Fruit fly (Drosophila melanogaster) Kc167 (cell line): ENCODE measurements around the gene Acbp1.

Experiments used
- Myc ChIP-seq: fragments of >200 bp; optimal IDR thresholded peaks from 2 replicates; lab custom pipeline; 2017; ENCODE audit warnings: missing external identifiers
- Sin3A ChIP-seq: fragments of >200 bp; optimal IDR thresholded peaks from 2 replicates; lab custom pipeline; 2018; ENCODE audit warnings: missing external identifiers
- h ChIP-seq: fragments of >200 bp; optimal IDR thresholded peaks from 3 replicates; lab custom pipeline; 2018; ENCODE audit warnings: missing external identifiers
- insv ChIP-seq: fragments of >200 bp; optimal IDR thresholded peaks from 3 replicates; lab custom pipeline; 2018; ENCODE audit warnings: missing external identifiers
- psq ChIP-seq: fragments of >200 bp; optimal IDR thresholded peaks from 2 replicates; lab custom pipeline; 2017; ENCODE audit warnings: missing external identifiers
- ttk ChIP-seq: sonication (Bioruptor generic); optimal IDR thresholded peaks from 2 replicates; lab custom pipeline; 2017; ENCODE audit warnings: missing external identifiers

Gene Acbp1

DNA sequence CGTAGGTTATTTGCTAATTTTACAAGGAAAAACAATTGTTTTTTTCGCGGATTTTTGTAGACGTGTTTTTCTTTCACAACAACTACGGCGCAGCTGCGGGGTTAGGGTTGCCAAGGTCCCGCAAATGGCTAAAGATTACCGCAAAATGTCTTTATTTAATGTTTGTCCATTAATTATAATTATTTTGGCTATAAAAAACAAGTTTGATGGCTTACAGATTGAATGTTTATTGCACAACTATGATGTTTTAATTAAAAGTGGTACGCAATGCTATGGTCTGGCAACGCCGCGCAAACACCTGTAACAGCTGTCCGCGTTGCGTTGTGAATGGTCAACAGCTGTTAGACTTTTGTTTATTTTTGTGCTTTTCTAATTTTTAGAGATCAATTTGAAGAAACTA lies 5.6 kb downstream of the Acbp1 start:
- TF ChIP-seq ttk (lab: Kevin White, UChicago) (no peak), psq (no peak), insv (lab: Kevin White, UChicago) (no peak), h (lab: Kevin White, UChicago) (no peak), Sin3A (lab: Kevin White, UChicago) (no peak), Myc (lab: Kevin White, UChicago) (no peak)

DNA sequence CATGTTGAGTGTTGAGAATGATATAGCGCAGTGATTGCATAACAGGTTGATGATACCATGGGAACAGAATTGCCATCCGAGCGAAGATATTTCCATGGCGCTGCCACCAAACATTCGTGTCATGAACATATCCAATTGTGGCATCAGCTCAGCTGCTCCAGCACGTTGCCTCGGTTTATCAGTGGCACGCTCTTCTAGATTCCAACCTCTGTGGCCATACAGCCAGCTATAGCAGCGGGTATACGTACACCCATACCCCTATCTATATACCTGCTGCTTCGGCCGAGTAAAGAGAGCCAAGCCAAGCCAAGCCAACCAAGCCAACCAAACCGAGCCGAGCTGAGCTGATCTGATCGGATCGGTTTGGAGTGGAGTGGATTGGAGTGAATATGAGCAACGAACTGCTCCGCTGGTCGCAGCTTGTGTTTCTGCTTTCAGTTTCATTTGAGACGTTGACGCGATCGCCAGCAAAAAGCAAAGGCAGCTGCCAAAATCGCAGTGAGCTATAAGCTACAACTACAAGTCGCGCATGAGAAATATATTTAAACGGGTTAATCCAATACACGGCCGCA lies 13.7 kb downstream of the Acbp1 start:
- TF ChIP-seq Sin3A (lab: Kevin White, UChicago) (no peak), Myc (lab: Kevin White, UChicago) (no peak), psq (no peak), insv (lab: Kevin White, UChicago) (no peak), h (lab: Kevin White, UChicago) (no peak), ttk (lab: Kevin White, UChicago) (no peak)

DNA sequence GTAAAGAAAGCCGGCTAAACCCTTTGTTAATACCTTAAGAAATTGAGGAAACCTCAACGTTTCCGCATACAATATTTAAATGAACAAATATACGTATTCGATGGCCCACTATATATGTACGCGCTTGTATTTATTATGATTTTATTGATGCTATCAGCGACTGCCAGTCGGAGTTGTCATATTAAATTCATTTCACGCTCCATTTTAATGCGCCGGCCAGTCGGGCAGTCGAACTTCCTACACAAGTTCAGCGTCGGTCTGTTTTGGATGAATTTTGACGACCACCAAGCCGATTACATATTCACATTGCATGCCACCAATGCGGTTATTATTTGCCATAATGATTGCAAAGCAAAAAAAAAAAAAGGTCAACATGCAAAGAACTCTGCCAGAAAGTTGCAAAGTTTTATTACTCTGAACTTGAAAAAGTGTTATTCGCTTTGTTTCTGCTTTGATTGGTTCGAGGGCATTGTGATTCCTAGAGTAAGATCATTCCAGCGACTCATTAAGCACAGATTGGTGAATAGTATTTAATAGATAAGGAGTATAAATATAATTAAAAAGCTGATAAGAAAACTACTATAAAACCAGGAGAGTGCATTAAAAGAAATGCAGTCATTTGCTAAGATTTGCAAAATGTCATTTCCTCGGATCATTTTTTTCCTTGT lies 15.1 kb downstream of the Acbp1 start, which contains the start of gene CG31606:
CG31606 (plus strand) TSS at position 618 of the 668 bp plus-strand sequence.
- TF ChIP-seq Myc (lab: Kevin White, UChicago) (no peak), psq (no peak), ttk (lab: Kevin White, UChicago) (no peak), h (lab: Kevin White, UChicago) (no peak), Sin3A (lab: Kevin White, UChicago) (no peak)

DNA sequence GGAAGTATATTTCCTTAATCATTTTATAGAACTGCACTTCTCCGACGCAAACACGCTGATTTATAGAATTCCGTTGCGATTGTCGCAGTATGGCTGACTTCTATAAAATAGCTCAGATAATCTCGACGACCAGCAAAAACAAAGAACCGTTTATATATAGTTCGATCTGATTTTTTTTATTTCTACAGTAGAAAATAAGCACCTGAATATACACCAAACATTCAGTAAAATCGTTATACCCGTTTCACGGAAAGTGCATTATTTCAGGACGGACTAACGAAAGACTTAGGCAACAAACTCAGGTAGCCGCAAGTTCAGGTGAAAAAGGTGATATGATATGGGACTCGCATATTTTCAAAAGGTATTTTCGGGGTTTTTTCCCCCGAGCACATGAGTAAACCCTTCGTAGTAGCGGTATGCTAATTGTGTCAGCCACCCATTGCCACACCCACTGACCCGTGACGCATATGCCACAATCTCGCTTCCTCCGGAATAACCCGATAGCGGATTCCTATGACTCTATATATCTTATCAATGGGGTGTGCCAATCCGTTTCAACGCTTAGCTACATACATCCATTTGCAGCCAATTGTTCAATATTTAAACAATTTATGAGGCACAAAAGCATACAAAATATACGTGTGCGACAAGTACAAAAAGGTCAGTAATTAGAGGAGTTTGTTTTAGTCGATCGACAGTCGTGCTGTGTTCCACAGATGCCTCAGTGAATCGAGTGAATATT lies 17.0 kb downstream of the Acbp1 start, which contains the start of the genes CG42763 and CG43394:
CG42763 (minus strand) TSS at position 41 of the 742 bp plus-strand sequence.
CG43394 (plus strand) TSS at position 692 of the 742 bp plus-strand sequence.
- no peak for TF ChIP-seq Sin3A (lab: Kevin White, UChicago)
- TF ChIP-seq psq: no peak
- TF ChIP-seq h (lab: Kevin White, UChicago): no peak
- no peak for TF ChIP-seq ttk (lab: Kevin White, UChicago)
- no peak for TF ChIP-seq insv (lab: Kevin White, UChicago)
- no peak for TF ChIP-seq Myc (lab: Kevin White, UChicago)

DNA sequence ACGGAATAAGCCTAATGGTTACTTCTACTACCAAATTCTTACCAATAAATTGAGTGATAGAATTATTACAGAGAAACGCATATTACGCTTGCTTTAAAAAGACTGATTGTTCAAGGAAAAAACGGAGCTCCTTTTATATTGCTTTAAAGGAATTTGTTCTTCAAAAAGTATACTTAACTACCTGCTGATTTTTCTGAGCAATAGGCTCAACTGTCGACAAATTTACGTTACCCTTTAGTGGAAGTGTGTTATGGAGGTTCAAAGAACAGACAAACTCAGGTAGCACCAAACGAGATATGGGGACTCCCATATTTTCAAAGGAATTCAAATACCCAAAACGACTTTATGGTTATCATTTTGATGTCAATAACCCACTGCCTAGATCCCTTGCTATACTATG lies 18.3 kb downstream of the Acbp1 start, which contains the start of gene CG42762:
CG42762 (minus strand) TSS at position 101 of the 400 bp plus-strand sequence.
- TF ChIP-seq insv (lab: Kevin White, UChicago) (no peak), Sin3A (lab: Kevin White, UChicago) (no peak), ttk (lab: Kevin White, UChicago) (no peak), psq (no peak), Myc (lab: Kevin White, UChicago) (no peak), h (lab: Kevin White, UChicago) (no peak)

DNA sequence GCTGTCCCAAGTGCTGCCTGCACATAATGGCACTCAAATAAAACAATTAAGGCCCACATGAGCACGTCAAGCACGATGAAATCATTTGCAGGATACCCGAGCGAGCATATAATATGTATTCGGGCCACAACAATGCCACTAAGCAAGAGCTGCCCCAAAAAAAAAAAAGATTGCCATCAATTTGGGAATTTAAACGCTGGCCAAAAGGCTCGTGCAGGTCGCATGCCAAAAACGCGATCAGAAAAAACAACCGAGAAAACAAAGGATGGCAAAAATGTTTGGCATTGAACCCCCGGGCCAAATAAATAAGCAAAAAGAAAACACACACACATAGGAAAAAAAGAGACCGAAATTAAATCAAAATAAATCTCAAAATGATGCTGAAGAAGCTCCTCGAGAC lies 19.5 kb downstream of the Acbp1 start:
- TF ChIP-seq insv (lab: Kevin White, UChicago): no peak
- no peak for TF ChIP-seq psq
- TF ChIP-seq Myc (lab: Kevin White, UChicago): no peak

DNA sequence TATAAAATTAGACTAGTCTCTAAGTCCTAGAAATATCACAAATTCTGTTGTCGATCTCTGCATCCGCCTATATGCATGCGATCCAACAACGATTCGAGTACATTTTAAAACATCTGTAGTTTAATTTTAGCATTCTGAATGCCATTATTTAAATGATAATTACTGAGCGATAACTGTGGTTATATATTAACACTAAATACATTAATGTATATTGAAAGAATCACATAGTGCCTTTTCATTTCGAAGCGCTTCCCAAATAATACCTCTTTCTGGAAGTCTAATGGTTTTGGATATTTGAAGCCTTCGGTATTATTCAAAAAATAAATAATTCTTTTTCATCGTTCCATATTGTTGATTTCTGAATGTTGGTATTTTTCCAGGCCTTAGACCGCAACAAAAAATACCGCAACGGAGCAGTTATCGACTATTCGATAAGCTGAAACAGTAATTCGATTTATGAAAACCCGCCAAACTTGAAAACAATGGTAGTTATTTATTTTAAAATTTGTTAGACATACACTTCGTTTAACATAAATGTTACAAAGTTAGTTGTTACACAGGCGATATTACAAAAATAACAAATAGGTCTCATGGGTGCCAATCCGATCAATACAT lies 28.4 kb downstream of the Acbp1 start:
- no peak for TF ChIP-seq ttk (lab: Kevin White, UChicago)
- TF ChIP-seq h (lab: Kevin White, UChicago): no peak
- TF ChIP-seq psq: no peak
- no peak for TF ChIP-seq Myc (lab: Kevin White, UChicago)
- TF ChIP-seq insv (lab: Kevin White, UChicago): no peak
- TF ChIP-seq Sin3A (lab: Kevin White, UChicago): no peak

DNA sequence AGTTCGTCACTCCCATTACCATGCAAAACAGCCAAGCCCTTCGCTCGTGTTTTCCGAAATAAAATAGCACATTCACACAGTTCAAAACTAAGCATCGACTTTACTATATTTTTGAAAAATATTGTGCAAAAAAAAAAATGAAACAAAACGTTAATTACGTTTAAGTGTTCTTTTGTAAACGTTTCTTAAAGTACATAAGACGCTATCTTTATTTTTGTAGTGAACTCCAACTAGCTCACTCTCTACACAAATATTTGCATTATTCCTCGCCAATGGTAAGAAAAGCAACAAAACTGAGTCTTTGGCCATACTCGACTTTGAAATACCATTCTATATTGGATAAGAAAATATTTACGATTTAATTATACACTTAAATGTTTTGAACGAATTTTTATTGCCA lies 31.5 kb downstream of the Acbp1 start:
- TF ChIP-seq ttk (lab: Kevin White, UChicago): no peak
- TF ChIP-seq h (lab: Kevin White, UChicago): no peak
- no peak for TF ChIP-seq Myc (lab: Kevin White, UChicago)
- no peak for TF ChIP-seq Sin3A (lab: Kevin White, UChicago)
- no peak for TF ChIP-seq insv (lab: Kevin White, UChicago)
- TF ChIP-seq psq: no peak

DNA sequence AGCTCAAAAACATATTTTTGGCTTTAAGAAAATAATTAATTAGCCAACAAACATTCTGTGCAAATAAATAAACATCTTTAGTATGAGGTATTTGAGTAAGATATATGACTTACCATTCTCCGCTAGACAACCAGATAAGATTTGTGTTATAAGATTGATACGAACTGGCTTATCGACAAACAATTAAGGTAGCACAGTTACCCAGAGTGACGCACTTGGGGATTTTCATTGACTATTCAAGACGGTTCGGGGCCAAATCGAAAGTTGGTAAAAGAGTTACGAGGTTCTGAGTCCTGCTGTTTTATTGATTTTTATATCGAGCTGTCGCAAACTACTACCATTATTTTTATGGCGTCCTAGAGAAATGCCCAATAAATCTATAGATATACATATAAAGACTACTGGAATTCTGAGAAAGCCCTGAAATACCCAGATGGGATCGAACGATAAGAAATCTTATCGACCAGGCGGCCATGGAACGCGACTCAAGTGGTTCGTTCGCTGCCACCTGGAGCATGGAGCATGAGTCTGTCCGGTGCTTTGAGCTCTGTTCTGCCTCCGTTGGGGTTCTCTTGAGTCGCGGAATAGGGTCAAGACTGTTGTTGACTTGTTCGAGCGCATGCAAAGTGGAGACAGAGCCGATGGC lies 32.1 kb downstream of the Acbp1 start:
- no peak for TF ChIP-seq h (lab: Kevin White, UChicago)
- no peak for TF ChIP-seq Myc (lab: Kevin White, UChicago)
- TF ChIP-seq psq: no peak
- no peak for TF ChIP-seq Sin3A (lab: Kevin White, UChicago)
- no peak for TF ChIP-seq ttk (lab: Kevin White, UChicago)
- TF ChIP-seq insv (lab: Kevin White, UChicago): no peak

DNA sequence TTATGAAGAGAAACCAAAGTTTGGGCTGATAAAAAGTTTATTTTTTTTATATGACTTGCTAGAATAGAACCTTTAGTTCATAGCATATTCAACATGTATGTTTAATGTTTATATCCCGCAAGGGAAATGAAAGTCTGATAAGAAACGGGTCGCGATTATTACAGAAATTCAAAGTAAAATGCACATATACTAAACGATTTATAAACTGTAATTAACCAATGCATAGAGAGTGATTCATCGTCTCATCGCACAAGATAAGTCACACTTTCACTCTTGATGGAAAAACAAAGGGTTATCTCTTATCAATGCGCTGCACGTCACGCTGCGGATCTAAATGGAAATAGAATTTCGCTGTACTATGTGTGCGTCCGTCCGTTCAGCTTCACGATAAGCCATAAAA lies 33.3 kb downstream of the Acbp1 start:
- TF ChIP-seq insv (lab: Kevin White, UChicago) (no peak), ttk (lab: Kevin White, UChicago) (no peak), psq (no peak), Myc (lab: Kevin White, UChicago) (no peak), h (lab: Kevin White, UChicago) (no peak), Sin3A (lab: Kevin White, UChicago) (no peak)
